Fruit fly (Drosophila melanogaster) S2 (cell line): Measurements from ENCODE around the gene Pde11.

Experiments used
- CG8478 ChIP-seq: fragments of >200 bp; optimal IDR thresholded peaks from 2 replicates; lab custom pipeline; 2018
- CTCF ChIP-seq, 2 experiments: fragments of >200 bp; optimal IDR thresholded peaks; 2 replicates each; lab custom pipeline; 2018

dm6 chr2L:18561522-18562119 lies 28.5 kb downstream of the Pde11 start:
- TF ChIP-seq CTCF (optimal IDR thresholded peaks at IDR 0.05; lab: Kevin White, UChicago) (no peak), CG8478 (lab: Kevin White, UChicago) (no peak)
